Worm (Caenorhabditis elegans): ENCODE results near the gene ipla-3.
A peak's percentile ranks its signal among the peaks of the same experiment; 100 is the strongest.

The ipla-3 gene

DNA sequence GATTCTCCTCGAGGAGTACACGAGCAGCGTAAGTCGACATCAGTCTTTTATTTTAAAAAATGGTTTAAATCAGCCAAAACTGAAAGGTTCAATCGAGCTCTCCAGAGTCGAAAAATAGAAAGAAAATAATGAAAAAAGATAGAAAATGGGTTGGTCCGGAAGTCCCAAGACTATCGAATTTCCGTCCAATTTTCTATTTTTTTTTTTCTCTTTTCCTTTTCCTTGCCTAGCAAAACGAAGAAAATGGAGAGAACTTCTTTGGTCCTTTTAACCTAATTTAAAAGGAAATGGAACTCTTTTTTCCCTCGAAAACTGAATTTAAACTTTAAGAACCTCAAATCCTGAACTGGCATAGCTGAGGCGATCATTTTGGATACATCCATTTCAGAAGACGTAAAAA lies 10.3 kb upstream of the ipla-3 start:
- TF ChIP-seq dmd-6 (GFP tag; IDR thresholded peaks at IDR 0.05) (no peak), mxl-3 (GFP tag; optimal IDR thresholded peaks at IDR 0.05) (no peak), ctbp-1 (GFP tag; IDR thresholded peaks at IDR 0.05) (0 out of 2 replicates have a peak, but pooled peaks have one; percentile 18), egl-43 (GFP tag; IDR thresholded peaks at IDR 0.05) (no peak), ces-1 (GFP tag; optimal IDR thresholded peaks at IDR 0.05) (peak; percentile 88), nhr-48 (tag; optimal IDR thresholded peaks at IDR 0.05) (no peak), ztf-11 (tag; optimal IDR thresholded peaks at IDR 0.05) (no peak), Y105C5A.15 (GFP tag; IDR thresholded peaks at IDR 0.05) (no peak), fkh-10 (GFP tag; optimal IDR thresholded peaks at IDR 0.05) (peak; percentile 68), nhr-11 (tag; optimal IDR thresholded peaks at IDR 0.05) (no peak)

DNA sequence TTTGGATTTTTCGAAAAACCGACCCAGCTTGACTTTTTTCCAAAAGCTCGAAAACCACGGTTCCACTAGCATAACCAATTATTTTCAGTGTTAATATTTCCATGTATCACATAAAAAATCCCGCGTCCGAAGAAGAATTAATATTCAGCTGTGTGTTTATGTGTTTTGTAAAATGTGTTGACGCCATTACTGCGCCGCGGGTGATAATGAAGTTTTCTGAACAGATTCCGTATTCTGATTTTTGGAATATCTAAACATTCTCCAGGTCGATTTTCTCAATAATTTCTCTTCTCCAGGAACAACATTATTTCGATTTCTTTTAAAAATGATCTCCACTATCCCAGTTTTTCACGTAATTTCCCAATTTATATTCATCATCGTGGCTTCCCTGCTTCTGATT lies 5.6 kb upstream of the ipla-3 start, which contains the start of gene srxa-6:
Gene srxa-6, plus strand, starts transcription at position 301 of the 400 bp plus-strand sequence.
- TF ChIP-seq nhr-77 (tag; optimal IDR thresholded peaks at IDR 0.05): no peak
- TF ChIP-seq dmd-9 (GFP tag; IDR thresholded peaks at IDR 0.05): no peak

ce11 chrV:20731787-20732186 lies 2.7 kb upstream of the ipla-3 start, which contains the start of gene srxa-1:
srxa-1 (plus strand) TSS chrV:20732087.
- no peak for TF ChIP-seq nhr-10 (tag; optimal IDR thresholded peaks at IDR 0.05)
- no peak for TF ChIP-seq nhr-111 (GFP tag; optimal IDR thresholded peaks at IDR 0.05)
- TF ChIP-seq mxl-2 (GFP tag; conservative IDR thresholded peaks at IDR 0.05): no peak
- TF ChIP-seq unc-62 (GFP tag; optimal IDR thresholded peaks at IDR 0.05 in 1 of 2): peak in 1 of 2 experiments; percentile 2
- TF ChIP-seq unc-62 (tag; optimal IDR thresholded peaks at IDR 0.05): no peak

DNA sequence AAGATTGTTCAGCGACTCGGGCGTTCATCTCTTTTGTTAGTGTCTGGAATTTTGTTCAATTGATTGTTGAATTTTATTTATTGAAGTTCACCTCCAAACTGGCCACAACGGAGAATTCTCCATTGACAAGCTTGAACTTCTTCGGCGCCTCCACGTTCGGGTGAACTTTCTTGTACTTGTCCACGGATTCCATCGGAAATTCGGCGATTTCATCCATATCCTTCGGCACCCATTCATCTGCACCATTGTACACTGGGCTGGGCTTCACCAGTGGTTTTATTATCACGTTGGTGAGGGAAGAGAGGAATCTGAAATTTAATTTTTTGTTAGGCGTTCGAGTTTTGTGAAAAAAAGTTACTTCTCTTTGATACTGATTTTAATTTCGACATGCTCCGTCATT lies 1.6 kb downstream of the ipla-3 start:
- no peak for TF ChIP-seq F37D6.2 (tag; optimal IDR thresholded peaks at IDR 0.05)
- no peak for TF ChIP-seq tag-97 (GFP tag; IDR thresholded peaks at IDR 0.05)
- no peak for TF ChIP-seq saeg-2 (GFP tag; IDR thresholded peaks at IDR 0.05)
- no peak for TF ChIP-seq mxl-2 (GFP tag; conservative IDR thresholded peaks at IDR 0.05)
- TF ChIP-seq aha-1 (tag): peak; percentile 92

- TF ChIP-seq aha-1 (tag) (peak; percentile 82), lin-29 (GFP tag; IDR thresholded peaks at IDR 0.05) (no peak), set-16 (GFP tag; IDR thresholded peaks at IDR 0.05) (no peak), nhr-76 (tag; optimal IDR thresholded peaks at IDR 0.05) (no peak), egl-27 (tag; optimal IDR thresholded peaks at IDR 0.05) (no peak), unc-62 (GFP tag; optimal IDR thresholded peaks at IDR 0.05 in 1 of 2) (peak in 1 of 2 experiments; percentile 73), unc-62 (tag; optimal IDR thresholded peaks at IDR 0.05) (no peak), gei-8 (GFP tag; optimal IDR thresholded peaks at IDR 0.05) (no peak), attf-4 (tag; optimal IDR thresholded peaks at IDR 0.05) (no peak), dmd-8 (GFP tag; IDR thresholded peaks at IDR 0.05) (no peak), duxl-1 (tag; optimal IDR thresholded peaks at IDR 0.05; ENCODE audit: poor library complexity) (no peak)
Observed at ce11 chrV:20722447-20722846, 6.6 kb downstream of the ipla-3 start.

ce11 chrV:20721934-20722333 lies 7.1 kb downstream of the ipla-3 start, which contains the start of gene Y44A6C.2:
Y44A6C.2 (plus strand) TSS chrV:20722234.
- TF ChIP-seq ztf-11 (tag; optimal IDR thresholded peaks at IDR 0.05) (no peak), unc-62 (GFP tag; optimal IDR thresholded peaks at IDR 0.05 in 1 of 2) (no peak), unc-62 (tag; optimal IDR thresholded peaks at IDR 0.05) (no peak), ceh-28 (tag; optimal IDR thresholded peaks at IDR 0.05) (no peak), nhr-25 (tag; optimal IDR thresholded peaks at IDR 0.05; ENCODE audit: borderline replicate concordance, insufficient read depth) (no peak), ztf-7 (tag; optimal IDR thresholded peaks at IDR 0.05) (no peak), nhr-48 (tag; optimal IDR thresholded peaks at IDR 0.05) (no peak), Y75B8A.6 (GFP tag; IDR thresholded peaks at IDR 0.05) (no peak), pha-4 (GFP tag; IDR thresholded peaks at IDR 0.05) (no peak), pha-4 (tag; optimal IDR thresholded peaks at IDR 0.05) (no peak), nhr-77 (tag; optimal IDR thresholded peaks at IDR 0.05) (no peak), lin-29 (GFP tag; IDR thresholded peaks at IDR 0.05) (no peak), ceh-82 (tag; optimal IDR thresholded peaks at IDR 0.05) (no peak), lin-38 (GFP tag; IDR thresholded peaks at IDR 0.05) (no peak), F44E2.7 (GFP tag; IDR thresholded peaks at IDR 0.05) (no peak), Y5F2A.4 (GFP tag; optimal IDR thresholded peaks at IDR 0.05) (no peak), nhr-102 (tag; optimal IDR thresholded peaks at IDR 0.05) (no peak), arid-1 (GFP tag; conservative IDR thresholded peaks at IDR 0.05) (no peak), unc-39 (tag; optimal IDR thresholded peaks at IDR 0.05) (no peak), dpl-1 (GFP tag; optimal IDR thresholded peaks at IDR 0.05) (no peak), ceh-20 (GFP tag; IDR thresholded peaks at IDR 0.05) (no peak)
